Worm (Caenorhabditis elegans) whole organism, L4 larva: ENCODE measurements around the gene Y47D3A.20.

Source experiments
- T20F7.1 ChIP-seq: fragments of 200-800 bp; sonication (Bioruptor generic); optimal IDR thresholded peaks from 2 replicates; lab custom pipeline; 2018; ENCODE audit warnings: mild to moderate bottlenecking, missing genetic modification characterization, missing compliant biosample characterization
- T26A8.4 ChIP-seq: fragments of 200-800 bp; sonication (Bioruptor generic); IDR thresholded peaks from 2 replicates; pipeline ENCODE4 v1.3.6; 2022; ENCODE audit warnings: missing genetic modification characterization, missing compliant biosample characterization
- Y105C5A.15 ChIP-seq: fragments of 200-800 bp; sonication (Bioruptor generic); IDR thresholded peaks from 2 replicates; pipeline ENCODE4 v1.3.6; 2022; ENCODE audit warnings: missing genetic modification characterization, missing compliant biosample characterization
- Y48G9A.11 ChIP-seq: fragments of 200-800 bp; sonication (Bioruptor generic); IDR thresholded peaks from 2 replicates; pipeline ENCODE4 v1.3.6; 2022; ENCODE audit warnings: missing genetic modification reagents, missing genetic modification characterization, missing compliant biosample characterization
- aha-1 ChIP-seq: fragments of 150-350 bp; peaks from one replicate; lab custom pipeline; 2014; ENCODE audit warnings: missing biosample characterization, missing genetic modification characterization
- ceh-32 ChIP-seq: sonication (generic microtip); optimal IDR thresholded peaks from 2 replicates; lab custom pipeline; 2016; ENCODE audit warnings: mild to moderate bottlenecking, missing genetic modification characterization, missing compliant biosample characterization; ENCODE audit not compliant: poor library complexity
- ceh-44 ChIP-seq: fragments of 200-800 bp; sonication (Bioruptor generic); IDR thresholded peaks from 2 replicates; pipeline ENCODE4 v1.3.6; 2022; ENCODE audit warnings: missing genetic modification reagents, missing genetic modification characterization, missing compliant biosample characterization
- cey-2 ChIP-seq: sonication (generic microtip); optimal IDR thresholded peaks from 3 replicates; lab custom pipeline; 2017; ENCODE audit warnings: missing genetic modification characterization, mild to moderate bottlenecking, missing compliant biosample characterization, antibody characterized with exemption, borderline replicate concordance; ENCODE audit not compliant: insufficient read depth
- ctbp-1 ChIP-seq: fragments of 200-800 bp; sonication (Bioruptor generic); IDR thresholded peaks from 2 replicates; pipeline ENCODE4 v1.3.6; 2022; ENCODE audit warnings: missing genetic modification reagents, missing genetic modification characterization, missing compliant biosample characterization
- daf-16 ChIP-seq, 3 experiments: sonication (generic microtip); optimal IDR thresholded peaks; 2 replicates each; lab custom pipeline; 2016 to 2017; ENCODE audit warnings: missing genetic modification characterization in 3 of 3, missing genetic modification reagents in 3 of 3, mild to moderate bottlenecking in 2 of 3, missing compliant biosample characterization in 2 of 3, missing biosample characterization in 1 of 3, moderate library complexity in 1 of 3
- daf-19 ChIP-seq: fragments of 200-800 bp; sonication (Bioruptor generic); conservative IDR thresholded peaks from 2 replicates; pipeline ENCODE4 v1.3.6; 2022; ENCODE audit warnings: missing genetic modification characterization, missing compliant biosample characterization
- dmd-6 ChIP-seq: fragments of 200-800 bp; sonication (Bioruptor generic); IDR thresholded peaks from 2 replicates; pipeline ENCODE4 v1.3.6; 2022; ENCODE audit warnings: missing genetic modification reagents, missing genetic modification characterization, missing compliant biosample characterization
- dve-1 ChIP-seq: sonication (generic microtip); optimal IDR thresholded peaks from 2 replicates; lab custom pipeline; 2017; ENCODE audit warnings: antibody characterized with exemption, mild to moderate bottlenecking, missing genetic modification characterization, missing compliant biosample characterization; ENCODE audit not compliant: insufficient read depth
- fkh-10 ChIP-seq: fragments of 150-350 bp; optimal IDR thresholded peaks from 2 replicates; lab custom pipeline; 2014; ENCODE audit warnings: missing biosample characterization, missing genetic modification reagents, missing genetic modification characterization
- gei-8 ChIP-seq: fragments of 200-800 bp; sonication (Bioruptor generic); optimal IDR thresholded peaks from 2 replicates; lab custom pipeline; 2018; ENCODE audit warnings: mild to moderate bottlenecking, missing genetic modification characterization, missing compliant biosample characterization
- hlh-11 ChIP-seq: fragments of 200-800 bp; sonication (Bioruptor generic); optimal IDR thresholded peaks from 2 replicates; lab custom pipeline; 2018; ENCODE audit warnings: mild to moderate bottlenecking, missing genetic modification characterization, missing compliant biosample characterization
- hlh-30 ChIP-seq: sonication (generic microtip); optimal IDR thresholded peaks from 2 replicates; lab custom pipeline; 2017; ENCODE audit warnings: antibody characterized with exemption, mild to moderate bottlenecking, missing genetic modification characterization, missing compliant biosample characterization; ENCODE audit not compliant: insufficient read depth
- lim-7 ChIP-seq: fragments of 200-800 bp; sonication (Bioruptor generic); IDR thresholded peaks from 2 replicates; pipeline ENCODE4 v1.3.6; 2022; ENCODE audit warnings: missing genetic modification characterization, missing compliant biosample characterization
- lin-1 ChIP-seq: fragments of 200-800 bp; sonication (Bioruptor generic); IDR thresholded peaks from 2 replicates; pipeline ENCODE4 v1.3.6; 2022; ENCODE audit warnings: missing genetic modification reagents, missing genetic modification characterization, missing compliant biosample characterization
- lin-38 ChIP-seq: fragments of 200-800 bp; sonication (Bioruptor generic); IDR thresholded peaks from 2 replicates; pipeline ENCODE4 v1.3.6; 2022; ENCODE audit warnings: missing genetic modification reagents, missing genetic modification characterization, missing compliant biosample characterization
- lin-39 ChIP-seq: fragments of 150-350 bp; optimal IDR thresholded peaks from 2 replicates; lab custom pipeline; 2014; ENCODE audit warnings: missing biosample characterization, missing genetic modification reagents, missing genetic modification characterization
- madf-5 ChIP-seq, 2 experiments: fragments of 200-800 bp; sonication (Bioruptor generic); IDR thresholded peaks; 2 replicates each; pipeline ENCODE4 v1.3.6; 2022; ENCODE audit warnings: missing compliant biosample characterization in 2 of 2, missing genetic modification characterization in 2 of 2
- mdt-29 ChIP-seq: fragments of 200-800 bp; sonication (Bioruptor generic); IDR thresholded peaks from 2 replicates; pipeline ENCODE4 v1.3.6; 2022; ENCODE audit warnings: missing genetic modification reagents, missing genetic modification characterization, missing compliant biosample characterization
- mep-1 ChIP-seq: fragments of 150-350 bp; sonication (generic microtip); optimal IDR thresholded peaks from 3 replicates; lab custom pipeline; 2014; ENCODE audit warnings: missing biosample characterization, missing genetic modification characterization
- mes-2 ChIP-seq: sonication (generic microtip); optimal IDR thresholded peaks from 2 replicates; lab custom pipeline; 2016; ENCODE audit warnings: missing genotype, mild to moderate bottlenecking, missing genetic modification characterization, missing compliant biosample characterization; ENCODE audit not compliant: poor library complexity, severe bottlenecking
- mxl-3 ChIP-seq: fragments of 200-800 bp; sonication (Bioruptor generic); optimal IDR thresholded peaks from 2 replicates; lab custom pipeline; 2018; ENCODE audit warnings: mild to moderate bottlenecking, missing genetic modification characterization, missing compliant biosample characterization
- nhr-11 ChIP-seq: fragments of 150-350 bp; optimal IDR thresholded peaks from 2 replicates; lab custom pipeline; 2014; ENCODE audit warnings: missing biosample characterization, missing genetic modification characterization
- nhr-28 ChIP-seq: fragments of 150-350 bp; optimal IDR thresholded peaks from 2 replicates; lab custom pipeline; 2014; ENCODE audit warnings: missing biosample characterization, missing genetic modification characterization
- nhr-48 ChIP-seq: sonication (generic microtip); optimal IDR thresholded peaks from 2 replicates; lab custom pipeline; 2016; ENCODE audit warnings: mild to moderate bottlenecking, missing genetic modification characterization, missing compliant biosample characterization
- pha-4 ChIP-seq, 2 experiments: fragments of 150-350 bp in 1 of 2; fragments of 200-800 bp in 1 of 2; sonication (Bioruptor generic) in 1 of 2; IDR thresholded peaks in 1 of 2; optimal IDR thresholded peaks in 1 of 2; 2 replicates each; pipeline versions ENCODE4 v1.3.6 to Lab custom; 2014 to 2022; ENCODE audit warnings: missing genetic modification characterization in 2 of 2, missing genetic modification reagents in 2 of 2, missing biosample characterization in 1 of 2, missing compliant biosample characterization in 1 of 2
- pqm-1 ChIP-seq: sonication (generic microtip); optimal IDR thresholded peaks from 2 replicates; lab custom pipeline; 2017; ENCODE audit warnings: missing biosample characterization, missing genetic modification characterization
- snpc-1.2 ChIP-seq: fragments of 200-800 bp; sonication (Bioruptor generic); IDR thresholded peaks from 2 replicates; pipeline ENCODE4 v1.3.6; 2022; ENCODE audit warnings: missing genetic modification reagents, missing genetic modification characterization, missing compliant biosample characterization
- snpc-4 ChIP-seq: fragments of 150-350 bp; optimal IDR thresholded peaks from 2 replicates; lab custom pipeline; 2014; ENCODE audit warnings: missing biosample characterization, missing genetic modification characterization
- spr-1 ChIP-seq: sonication (generic microtip); optimal IDR thresholded peaks from 2 replicates; lab custom pipeline; 2016; ENCODE audit warnings: mild to moderate bottlenecking, missing genetic modification characterization, missing compliant biosample characterization
- unc-62 ChIP-seq, 3 experiments: fragments of 150-350 bp in 1 of 3; sonication (generic microtip); optimal IDR thresholded peaks in 2 of 3; peaks in 1 of 3; 1 replicate in 1 of 3; 2 replicates in 2 of 3; lab custom pipeline; 2014 to 2017; ENCODE audit warnings: missing biosample characterization in 3 of 3, missing genetic modification characterization in 3 of 3, missing genetic modification reagents in 3 of 3, missing genotype in 1 of 3
- vab-7 ChIP-seq: fragments of 200-800 bp; sonication (Bioruptor generic); IDR thresholded peaks from 2 replicates; pipeline ENCODE4 v1.3.6; 2022; ENCODE audit warnings: missing genetic modification reagents, missing genetic modification characterization, missing compliant biosample characterization

The Y47D3A.20 gene

ce11 chrIII:11251718-11252441, 23.0 kb upstream of the Y47D3A.20 start, which contains the start of gene Y47D3A.32:
Y47D3A.32 (plus strand) TSS chrIII:11252391.
- TF ChIP-seq ctbp-1 (GFP tag; lab: Robert Waterston, UW) (0 out of 2 replicates have a peak, but pooled peaks have one; percentile 26), spr-1 (tag; lab: Kevin White, UChicago) (no peak), cey-2 (no peak), ceh-32 (tag; lab: Kevin White, UChicago) (no peak), mdt-29 (GFP tag; lab: Robert Waterston, UW) (no peak), mes-2 (tag; lab: Kevin White, UChicago) (peak; percentile 22), mep-1 (peak; percentile 33), gei-8 (GFP tag; lab: Kevin White, UChicago) (no peak), Y48G9A.11 (peak; percentile 34; the same call in 1 of the 2 replicates), nhr-11 (tag; lab: Kevin White, UChicago) (no peak), snpc-1.2 (GFP tag; lab: Robert Waterston, UW) (no peak), lin-38 (GFP tag; lab: Robert Waterston, UW) (peak; percentile 49), Y105C5A.15 (0 out of 2 replicates have a peak, but pooled peaks have one; percentile 2), lim-7 (GFP tag; lab: Robert Waterston, UW) (0 out of 2 replicates have a peak, but pooled peaks have one; percentile 56), pha-4 (GFP tag; IDR thresholded peaks at IDR 0.05; lab: Robert Waterston, UW) (peak; percentile 26; the same call in 1 of the 2 replicates), pha-4 (tag; optimal IDR thresholded peaks at IDR 0.05; lab: Kevin White, UChicago) (no peak), vab-7 (0 out of 2 replicates have a peak, but pooled peaks have one; percentile 25)

DNA sequence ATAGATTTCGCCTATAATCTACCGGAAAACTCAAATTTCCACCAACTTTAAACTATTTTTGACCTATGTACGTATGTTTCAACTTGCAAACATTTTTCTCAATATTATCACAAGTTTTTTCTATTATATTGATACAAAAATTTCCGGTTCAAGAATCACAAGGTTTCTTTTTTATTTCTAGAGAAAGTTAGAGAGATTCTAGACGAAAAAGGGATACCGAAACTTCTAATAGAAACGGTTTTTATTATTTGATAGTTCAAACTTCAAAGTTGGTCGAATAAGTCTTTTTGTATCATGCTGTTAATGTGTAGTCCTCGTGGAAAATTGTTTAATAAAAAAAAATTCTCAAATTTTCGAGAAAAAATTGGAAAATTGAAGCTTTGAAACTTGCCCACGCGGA, 19.8 kb upstream of the Y47D3A.20 start:
- TF ChIP-seq daf-19, result no peak
- TF ChIP-seq T20F7.1 (GFP tag; lab: Kevin White, UChicago), result peak; percentile 8
- peak; percentile 22 for TF ChIP-seq dve-1 (tag; lab: Kevin White, UChicago)
- TF ChIP-seq nhr-28 (tag; lab: Kevin White, UChicago), result peak; percentile 12
- no peak for TF ChIP-seq ceh-44 (GFP tag; lab: Robert Waterston, UW)
- TF ChIP-seq dmd-6, result 0 out of 2 replicates have a peak, but pooled peaks have one; percentile 11
- peak; percentile 17 for TF ChIP-seq aha-1 (tag; lab: Kevin White, UChicago)
- TF ChIP-seq hlh-30 (tag; lab: Kevin White, UChicago), result peak; percentile 58
- peak; percentile 27 for TF ChIP-seq mep-1
- peak in 1 of 2 experiments; percentile 21 for TF ChIP-seq unc-62 (GFP tag; optimal IDR thresholded peaks at IDR 0.05 in 1 of 2; lab: Kevin White, UChicago)
- no peak for TF ChIP-seq unc-62 (tag; optimal IDR thresholded peaks at IDR 0.05; lab: Kevin White, UChicago)

- peak; percentile 21 for TF ChIP-seq nhr-48 (tag; lab: Kevin White, UChicago)
- TF ChIP-seq dmd-6, result no peak
- TF ChIP-seq dve-1 (tag; lab: Kevin White, UChicago), result peak; percentile 19
- TF ChIP-seq mep-1, result peak; percentile 7
- no peak for TF ChIP-seq T26A8.4 (GFP tag; lab: Robert Waterston, UW)
- TF ChIP-seq hlh-11 (tag; lab: Kevin White, UChicago), result peak; percentile 23
- TF ChIP-seq unc-62 (GFP tag; optimal IDR thresholded peaks at IDR 0.05 in 1 of 2; lab: Kevin White, UChicago), result peak in 1 of 2 experiments; percentile 46
- TF ChIP-seq unc-62 (tag; optimal IDR thresholded peaks at IDR 0.05; lab: Kevin White, UChicago), result no peak
- peak; percentile 22 for TF ChIP-seq hlh-30 (tag; lab: Kevin White, UChicago)
- no peak for TF ChIP-seq lin-39
- TF ChIP-seq T20F7.1 (GFP tag; lab: Kevin White, UChicago), result peak; percentile 25
- TF ChIP-seq, all 104 proteins: peak for 7
These were observed 12.8 kb upstream of the Y47D3A.20 start for ce11 chrIII:11262089-11262488.

- no peak for TF ChIP-seq lin-1 (GFP tag; lab: Robert Waterston, UW)
- peak; percentile 62 for TF ChIP-seq pqm-1
- no peak for TF ChIP-seq fkh-10
- TF ChIP-seq snpc-4 (tag; lab: Kevin White, UChicago), result no peak
- TF ChIP-seq madf-5 (GFP tag; IDR thresholded peaks at IDR 0.05; lab: Robert Waterston, UW), result no peak
- no peak for TF ChIP-seq spr-1 (tag; lab: Kevin White, UChicago)
- TF ChIP-seq mes-2 (tag; lab: Kevin White, UChicago), result peak; percentile 3
- peak; percentile 38 for TF ChIP-seq mxl-3 (GFP tag; lab: Kevin White, UChicago)
- no peak for TF ChIP-seq gei-8 (GFP tag; lab: Kevin White, UChicago)
- TF ChIP-seq daf-16 (GFP tag; optimal IDR thresholded peaks at IDR 0.05; lab: Kevin White, UChicago), result no peak
- peak; percentile 14 for TF ChIP-seq daf-16 (tag; optimal IDR thresholded peaks at IDR 0.05; lab: Kevin White, UChicago)
- TF ChIP-seq unc-62 (GFP tag; optimal IDR thresholded peaks at IDR 0.05 in 1 of 2; lab: Kevin White, UChicago), result peak in 1 of 2 experiments; percentile 86
- TF ChIP-seq unc-62 (tag; optimal IDR thresholded peaks at IDR 0.05; lab: Kevin White, UChicago), result no peak
- TF ChIP-seq hlh-11 (tag; lab: Kevin White, UChicago), result peak; percentile 28
- TF ChIP-seq nhr-28 (tag; lab: Kevin White, UChicago), result peak; percentile 70
- TF ChIP-seq dmd-6, result peak; percentile 63
These were observed 7.5 kb upstream of the Y47D3A.20 start for ce11 chrIII:11267372-11267771.
